Fruit fly (Drosophila melanogaster) whole organism, embryonic: ENCODE data around the gene CG32816.
A peak's percentile ranks its signal among the peaks of the same experiment; 100 is the strongest.

Experiments
- CG10147 ChIP-seq: fragments of 200-800 bp; sonication (Bioruptor generic); optimal IDR thresholded peaks from 2 replicates; lab custom pipeline; 2019; ENCODE audit warnings: missing biosample characterization, mild to moderate bottlenecking, missing genetic modification characterization, moderate library complexity
- CG1024 ChIP-seq: fragments of 200-800 bp; sonication (Bioruptor generic); IDR thresholded peaks from 2 replicates; pipeline ENCODE4 v1.3.6; 2022; ENCODE audit warnings: missing biosample characterization, missing genetic modification characterization
- CG12236 ChIP-seq: fragments of 200-800 bp; sonication (Bioruptor generic); optimal IDR thresholded peaks from 2 replicates; lab custom pipeline; 2016; ENCODE audit warnings: missing biosample characterization, missing genetic modification characterization
- CG12299 ChIP-seq: fragments of 200-800 bp; sonication (Bioruptor generic); optimal IDR thresholded peaks from 2 replicates; lab custom pipeline; 2018; ENCODE audit warnings: missing biosample characterization, mild to moderate bottlenecking, missing genetic modification characterization
- CG13296 ChIP-seq: fragments of 200-800 bp; sonication (Bioruptor generic); optimal IDR thresholded peaks from 3 replicates; lab custom pipeline; 2018; ENCODE audit warnings: missing biosample characterization, mild to moderate bottlenecking, missing genetic modification characterization
- CG14441 ChIP-seq: fragments of 200-800 bp; sonication (Bioruptor generic); IDR thresholded peaks from 2 replicates; pipeline ENCODE4 v1.3.6; 2022; ENCODE audit warnings: missing biosample characterization, missing genetic modification characterization
- CG15269 ChIP-seq: fragments of 200-800 bp; sonication (Bioruptor generic); optimal IDR thresholded peaks from 2 replicates; lab custom pipeline; 2018; ENCODE audit warnings: missing biosample characterization, mild to moderate bottlenecking, missing genetic modification characterization, moderate library complexity
- CG15479 ChIP-seq: fragments of 200-800 bp; sonication (Bioruptor generic); optimal IDR thresholded peaks from 3 replicates; lab custom pipeline; 2019; ENCODE audit warnings: missing biosample characterization, mild to moderate bottlenecking, missing genetic modification characterization, moderate library complexity
- CG16779 ChIP-seq: fragments of 200-800 bp; sonication (Bioruptor generic); IDR thresholded peaks from 2 replicates; pipeline ENCODE4 v1.3.6; 2022; ENCODE audit warnings: missing biosample characterization, missing genetic modification characterization
- CG16813 ChIP-seq: fragments of 200-800 bp; sonication (Bioruptor generic); IDR thresholded peaks from 3 replicates; pipeline ENCODE4 v1.3.6; 2022; ENCODE audit warnings: missing biosample characterization, missing genetic modification characterization; ENCODE audit not compliant: partially characterized antibody
- CG17328 ChIP-seq: fragments of 200-800 bp; sonication (Bioruptor generic); IDR thresholded peaks from 2 replicates; pipeline ENCODE4 v1.3.6; 2022; ENCODE audit warnings: missing biosample characterization, missing genetic modification characterization
- CG17802 ChIP-seq: fragments of 200-800 bp; sonication (Bioruptor generic); optimal IDR thresholded peaks from 2 replicates; lab custom pipeline; 2018; ENCODE audit warnings: missing biosample characterization, mild to moderate bottlenecking, missing genetic modification characterization, moderate library complexity
- CG17912 ChIP-seq: fragments of 200-800 bp; sonication (Bioruptor generic); optimal IDR thresholded peaks from 2 replicates; lab custom pipeline; 2018; ENCODE audit warnings: missing biosample characterization, mild to moderate bottlenecking, missing genetic modification characterization
- CG18011 ChIP-seq: fragments of 200-800 bp; sonication (Bioruptor generic); optimal IDR thresholded peaks from 2 replicates; lab custom pipeline; 2017; ENCODE audit warnings: missing biosample characterization, missing genetic modification characterization, mild to moderate bottlenecking, moderate library complexity, missing genotype
- CG18476 ChIP-seq: fragments of 200-800 bp; sonication (Bioruptor generic); optimal IDR thresholded peaks from 2 replicates; lab custom pipeline; 2016; ENCODE audit warnings: missing biosample characterization, mild to moderate bottlenecking, missing genetic modification characterization
- CG3065 ChIP-seq: fragments of 200-800 bp; sonication (Bioruptor generic); optimal IDR thresholded peaks from 2 replicates; lab custom pipeline; 2016; ENCODE audit warnings: missing biosample characterization, missing genetic modification characterization
- CG31388 ChIP-seq: fragments of 200-800 bp; sonication (Bioruptor generic); optimal IDR thresholded peaks from 2 replicates; lab custom pipeline; 2016; ENCODE audit warnings: missing biosample characterization, missing genetic modification characterization
- CG32767 ChIP-seq: fragments of 200-800 bp; sonication (Bioruptor generic); IDR thresholded peaks from 2 replicates; pipeline ENCODE4 v1.3.6; 2022; ENCODE audit warnings: missing biosample characterization, missing genetic modification characterization
- CG3838 ChIP-seq: fragments of 200-800 bp; sonication (Bioruptor generic); optimal IDR thresholded peaks from 3 replicates; lab custom pipeline; 2016; ENCODE audit warnings: missing biosample characterization, missing genetic modification characterization
- CG6254 ChIP-seq: fragments of 200-800 bp; sonication (Bioruptor generic); optimal IDR thresholded peaks from 3 replicates; lab custom pipeline; 2017; ENCODE audit warnings: mild to moderate bottlenecking, missing biosample characterization, missing genetic modification reagents, missing genetic modification characterization
- CG9876 ChIP-seq: fragments of 200-800 bp; sonication (Bioruptor generic); optimal IDR thresholded peaks from 2 replicates; lab custom pipeline; 2016; ENCODE audit warnings: missing biosample characterization, missing genetic modification characterization
- CrebB ChIP-seq: fragments of 200-800 bp; sonication (Bioruptor generic); optimal IDR thresholded peaks from 3 replicates; lab custom pipeline; 2018; ENCODE audit warnings: missing biosample characterization, mild to moderate bottlenecking, missing genetic modification characterization
- D ChIP-seq, 2 experiments: fragments of 200-800 bp in 1 of 2; fragments of >200 bp in 1 of 2; sonication (Bioruptor generic) in 1 of 2; optimal IDR thresholded peaks; 2 replicates in 1 of 2; 3 replicates in 1 of 2; lab custom pipeline; 2017; ENCODE audit warnings: mild to moderate bottlenecking in 1 of 2, missing biosample characterization in 1 of 2, missing genetic modification characterization in 1 of 2, missing genetic modification reagents in 1 of 2
- Dll ChIP-seq: fragments of 200-800 bp; sonication (Bioruptor generic); IDR thresholded peaks from 4 replicates; pipeline ENCODE4 v1.3.6; 2022; ENCODE audit warnings: missing biosample characterization, missing genetic modification characterization; ENCODE audit not compliant: partially characterized antibody
- Drgx ChIP-seq: fragments of 200-800 bp; sonication (Bioruptor generic); IDR thresholded peaks from 2 replicates; pipeline ENCODE4 v1.3.6; 2022; ENCODE audit warnings: missing biosample characterization, missing genetic modification characterization
- E2f2 ChIP-seq: fragments of 200-800 bp; sonication (Bioruptor generic); IDR thresholded peaks from 2 replicates; pipeline ENCODE4 v1.3.6; 2022; ENCODE audit warnings: missing biosample characterization, missing genetic modification characterization
- Elba2 ChIP-seq: fragments of 200-800 bp; sonication (Bioruptor generic); optimal IDR thresholded peaks from 3 replicates; lab custom pipeline; 2016; ENCODE audit warnings: missing biosample characterization, missing genetic modification characterization
- Gug ChIP-seq: fragments of 200-800 bp; sonication (Bioruptor generic); IDR thresholded peaks from 4 replicates; pipeline ENCODE4 v1.3.6; 2022; ENCODE audit warnings: missing biosample characterization, missing genetic modification characterization
- HmgD ChIP-seq: fragments of 200-800 bp; sonication (Bioruptor generic); optimal IDR thresholded peaks from 3 replicates; lab custom pipeline; 2016; ENCODE audit warnings: missing biosample characterization, missing genetic modification characterization
- Jarid2 ChIP-seq: fragments of 200-800 bp; sonication (Bioruptor generic); optimal IDR thresholded peaks from 3 replicates; lab custom pipeline; 2017; ENCODE audit warnings: mild to moderate bottlenecking, missing biosample characterization, missing genetic modification reagents, missing genetic modification characterization
- Lim3 ChIP-seq: fragments of 200-800 bp; sonication (Bioruptor generic); IDR thresholded peaks from 2 replicates; pipeline ENCODE4 v1.3.6; 2022; ENCODE audit warnings: missing biosample characterization, missing genetic modification characterization
- Med ChIP-seq: fragments of 200-800 bp; sonication (Bioruptor generic); peaks from one replicate; lab custom pipeline; 2016; ENCODE audit warnings: missing biosample characterization, missing genetic modification characterization, mild to moderate bottlenecking, inconsistent platforms, moderate library complexity
- Meics ChIP-seq: fragments of 200-800 bp; sonication (Bioruptor generic); optimal IDR thresholded peaks from 2 replicates; lab custom pipeline; 2017; ENCODE audit warnings: missing biosample characterization, mild to moderate bottlenecking, missing genetic modification characterization
- Xbp1 ChIP-seq: fragments of 200-800 bp; sonication (Bioruptor generic); optimal IDR thresholded peaks from 3 replicates; lab custom pipeline; 2016; ENCODE audit warnings: missing biosample characterization, mild to moderate bottlenecking, missing genetic modification characterization
- bcd ChIP-seq: fragments of 200-800 bp; sonication (Bioruptor generic); optimal IDR thresholded peaks from 2 replicates; lab custom pipeline; 2017; ENCODE audit warnings: missing biosample characterization, mild to moderate bottlenecking, missing genetic modification characterization
- chinmo ChIP-seq: fragments of 200-800 bp; sonication (Bioruptor generic); IDR thresholded peaks from 4 replicates; pipeline ENCODE4 v1.3.6; 2022; ENCODE audit warnings: missing biosample characterization, missing genetic modification characterization; ENCODE audit not compliant: partially characterized antibody
- dati ChIP-seq: fragments of 200-800 bp; sonication (Bioruptor generic); IDR thresholded peaks from 2 replicates; pipeline ENCODE4 v1.3.6; 2022; ENCODE audit warnings: missing biosample characterization, missing genetic modification characterization
- gce ChIP-seq: fragments of 200-800 bp; sonication (Bioruptor generic); IDR thresholded peaks from 3 replicates; pipeline ENCODE4 v1.3.6; 2022; ENCODE audit warnings: missing biosample characterization, missing genetic modification characterization
- ham ChIP-seq: fragments of 200-800 bp; sonication (Bioruptor generic); IDR thresholded peaks from 2 replicates; pipeline ENCODE4 v1.3.6; 2022; ENCODE audit warnings: missing biosample characterization, missing genetic modification characterization
- hb ChIP-seq: fragments of 200-800 bp; sonication (Bioruptor generic); IDR thresholded peaks from 3 replicates; pipeline ENCODE4 v1.3.6; 2022; ENCODE audit warnings: missing biosample characterization, missing genetic modification characterization; ENCODE audit not compliant: partially characterized antibody
- hkb ChIP-seq, 2 experiments: fragments of 200-800 bp in 1 of 2; fragments of >200 bp in 1 of 2; sonication (Bioruptor generic) in 1 of 2; IDR thresholded peaks in 1 of 2; optimal IDR thresholded peaks in 1 of 2; 2 replicates each; pipeline versions ENCODE4 v1.3.6 to Lab custom; 2017 to 2022; ENCODE audit warnings: missing biosample characterization in 1 of 2, missing genetic modification characterization in 1 of 2
- kay ChIP-seq: fragments of 200-800 bp; sonication (Bioruptor generic); optimal IDR thresholded peaks from 2 replicates; lab custom pipeline; 2016; ENCODE audit warnings: missing biosample characterization, missing genetic modification characterization
- lmd ChIP-seq: fragments of 200-800 bp; sonication (Bioruptor generic); IDR thresholded peaks from 2 replicates; pipeline ENCODE4 v1.3.6; 2022; ENCODE audit warnings: missing biosample characterization, missing genetic modification characterization
- p53 ChIP-seq: fragments of 200-800 bp; sonication (Bioruptor generic); optimal IDR thresholded peaks from 2 replicates; lab custom pipeline; 2016; ENCODE audit warnings: missing biosample characterization, missing genetic modification characterization
- pan ChIP-seq, 4 experiments: fragments of >200 bp in 3 of 4; fragments of 200-800 bp in 1 of 4; sonication (Bioruptor generic) in 1 of 4; optimal IDR thresholded peaks in 3 of 4; IDR thresholded peaks in 1 of 4; 2 replicates each; pipeline versions ENCODE4 v1.3.6 to Lab custom; 2017 to 2022; ENCODE audit warnings: missing biosample characterization in 2 of 4, missing genetic modification characterization in 2 of 4, mixed read lengths in 1 of 4
- peb ChIP-seq: fragments of 200-800 bp; sonication (Bioruptor generic); IDR thresholded peaks from 2 replicates; pipeline ENCODE4 v1.3.6; 2022; ENCODE audit warnings: missing biosample characterization, missing genetic modification characterization
- pho ChIP-seq: fragments of 200-800 bp; sonication (Bioruptor generic); optimal IDR thresholded peaks from 2 replicates; lab custom pipeline; 2016; ENCODE audit warnings: missing biosample characterization, missing genetic modification characterization
- run ChIP-seq: fragments of 200-800 bp; sonication (Bioruptor generic); optimal IDR thresholded peaks from 3 replicates; lab custom pipeline; 2018; ENCODE audit warnings: missing biosample characterization, mild to moderate bottlenecking, missing genetic modification characterization
- stc ChIP-seq: fragments of 200-800 bp; sonication (Bioruptor generic); IDR thresholded peaks from 2 replicates; pipeline ENCODE4 v1.3.6; 2022; ENCODE audit warnings: missing biosample characterization, missing genetic modification characterization
- vfl ChIP-seq: fragments of 200-800 bp; sonication (Bioruptor generic); optimal IDR thresholded peaks from 2 replicates; lab custom pipeline; 2016; ENCODE audit warnings: missing biosample characterization, missing genetic modification characterization

The CG32816 gene

DNA sequence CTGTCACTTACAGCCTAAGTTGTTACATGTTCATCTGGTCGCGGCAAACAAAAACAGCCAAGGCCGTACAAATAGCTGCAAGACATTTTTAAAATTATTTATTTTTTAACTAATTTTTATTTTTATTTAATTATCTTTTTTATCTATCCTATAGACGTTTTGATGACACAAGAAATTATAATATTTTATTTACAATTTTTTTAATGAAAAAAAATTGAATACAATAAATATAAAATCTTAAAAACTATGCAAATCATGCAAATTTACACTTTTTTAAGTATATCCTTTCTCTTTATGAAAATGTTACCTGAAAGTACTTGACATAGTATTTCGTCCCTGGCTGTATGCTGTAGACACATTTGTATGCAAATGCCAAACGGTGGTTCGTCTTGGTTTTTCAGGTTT is 132.4 kb downstream of the CG32816 start (continued):
- TF ChIP-seq CG17328 (GFP tag; lab: Robert Waterston, UW) (peak; percentile 58; the same call in 1 of the 2 replicates), CG6254 (peak; percentile 52), run (peak; percentile 87), Dll (no peak), lmd (GFP tag; lab: Robert Waterston, UW) (peak; percentile 64), CG1024 (GFP tag; lab: Robert Waterston, UW) (no peak), p53 (GFP tag; lab: Kevin White, UChicago) (no peak), CG15269 (tag; lab: Kevin White, UChicago) (peak; percentile 90), CG17912 (GFP tag; lab: Kevin White, UChicago) (no peak), CrebB (tag; lab: Kevin White, UChicago) (no peak), Drgx (GFP tag; lab: Robert Waterston, UW) (peak; percentile 72; the same call in 1 of the 2 replicates), Jarid2 (GFP tag; lab: Kevin White, UChicago) (peak; percentile 38), CG3065 (no peak), CG10147 (GFP tag; lab: Kevin White, UChicago) (peak; percentile 79), CG16779 (GFP tag; lab: Robert Waterston, UW) (no peak), peb (GFP tag; lab: Robert Waterston, UW) (no peak), Lim3 (no peak), dati (no peak), stc (peak; percentile 75), hkb (optimal IDR thresholded peaks at IDR 0.05; lab: Kevin White, UChicago) (no peak), hkb (GFP tag; IDR thresholded peaks at IDR 0.05; lab: Robert Waterston, UW) (peak; percentile 67), HmgD (no peak), CG3838 (no peak), hb (no peak), vfl (no peak), Gug (GFP tag; lab: Robert Waterston, UW) (no peak), kay (GFP tag; lab: Kevin White, UChicago) (peak; percentile 1), Elba2 (GFP tag; lab: Kevin White, UChicago) (no peak), CG18011 (GFP tag; lab: Kevin White, UChicago) (no peak), pan (optimal IDR thresholded peaks at IDR 0.05; lab: Kevin White, UChicago) (no peak), pan (GFP tag; optimal IDR thresholded peaks at IDR 0.05 in 1 of 2, IDR thresholded peaks at IDR 0.05 in 1 of 2) (peak in 1 of 2 experiments; percentile 50), CG15479 (GFP tag; lab: Kevin White, UChicago) (no peak), CG14441 (GFP tag; lab: Robert Waterston, UW) (no peak), bcd (peak; percentile 63), CG9876 (GFP tag; lab: Kevin White, UChicago) (no peak), CG16813 (no peak), CG18476 (GFP tag; lab: Kevin White, UChicago) (peak; percentile 31), E2f2 (peak; percentile 45; the same call in 1 of the 2 replicates), D (optimal IDR thresholded peaks at IDR 0.05; lab: Kevin White, UChicago) (no peak), D (GFP tag; optimal IDR thresholded peaks at IDR 0.05; lab: Kevin White, UChicago) (peak; percentile 70), ham (no peak), chinmo (GFP tag; lab: Robert Waterston, UW) (no peak), CG12236 (GFP tag; lab: Kevin White, UChicago) (no peak), Meics (GFP tag; lab: Kevin White, UChicago) (peak; percentile 85), CG12299 (tag; lab: Kevin White, UChicago) (peak; percentile 76), CG13296 (GFP tag; lab: Kevin White, UChicago) (peak; percentile 92), Med (GFP tag; lab: Kevin White, UChicago) (peak; percentile 57), CG32767 (GFP tag; lab: Robert Waterston, UW) (peak; percentile 77), gce (no peak), Xbp1 (GFP tag; lab: Kevin White, UChicago) (peak; percentile 46), pho (GFP tag; lab: Kevin White, UChicago) (no peak), CG31388 (GFP tag; lab: Kevin White, UChicago) (no peak), CG17802 (no peak)
